Worm (Caenorhabditis elegans) whole organism, young adult: ENCODE results near the gene orc-2.

Experiments used
- dpl-1 ChIP-seq: fragments of 150-350 bp; optimal IDR thresholded peaks from 2 replicates; lab custom pipeline; 2014; ENCODE audit warnings: missing biosample characterization, missing genetic modification reagents, missing genetic modification characterization
- let-526 ChIP-seq: fragments of 200-800 bp; sonication (Bioruptor generic); IDR thresholded peaks from 2 replicates; pipeline ENCODE4 v1.3.6; 2022; ENCODE audit warnings: missing genetic modification reagents, missing genetic modification characterization, missing compliant biosample characterization
- lin-35 ChIP-seq, 3 experiments: fragments of 150-350 bp in 2 of 3; sonication (generic microtip) in 1 of 3; optimal IDR thresholded peaks; 2 replicates each; lab custom pipeline; 2014 to 2018; ENCODE audit warnings: missing biosample characterization in 3 of 3, missing genetic modification characterization in 3 of 3, missing genetic modification reagents in 3 of 3
- lin-40 ChIP-seq: sonication (generic microtip); optimal IDR thresholded peaks from 2 replicates; lab custom pipeline; 2016; ENCODE audit warnings: missing genetic modification characterization, mild to moderate bottlenecking, missing compliant biosample characterization, missing genotype, missing genetic modification reagents
- lsy-27 ChIP-seq: sonication (generic microtip); optimal IDR thresholded peaks from 2 replicates; lab custom pipeline; 2017; ENCODE audit warnings: missing genetic modification characterization, mild to moderate bottlenecking, missing compliant biosample characterization, antibody characterized with exemption, missing genotype, borderline replicate concordance; ENCODE audit not compliant: insufficient read depth
- unc-130 ChIP-seq: sonication (generic microtip); optimal IDR thresholded peaks from 2 replicates; lab custom pipeline; 2016; ENCODE audit warnings: missing genetic modification reagents, missing genetic modification characterization, missing compliant biosample characterization

ce11 chrII:10902104-10902503, 28.4 kb downstream of the orc-2 start, which contains the start of gene gly-1:
- no peak for TF ChIP-seq dpl-1 (GFP tag; lab: Kevin White, UChicago)
- TF ChIP-seq unc-130, result no peak
- no peak for TF ChIP-seq lsy-27
- no peak for TF ChIP-seq lin-35 (GFP tag; optimal IDR thresholded peaks at IDR 0.05; lab: Kevin White, UChicago)
- TF ChIP-seq let-526 (GFP tag; lab: Robert Waterston, UW), result no peak
- no peak for TF ChIP-seq lin-40 (tag; lab: Kevin White, UChicago)
